Fruit fly (Drosophila melanogaster) whole organism, embryonic: ENCODE results near the gene CG13250.

Experiments used
- Atf6 ChIP-seq: fragments of 200-800 bp; sonication (Bioruptor generic); IDR thresholded peaks from 2 replicates; pipeline ENCODE4 v1.3.6; 2022; ENCODE audit warnings: missing biosample characterization, missing genetic modification characterization
- Blimp-1 ChIP-seq: fragments of 200-800 bp; sonication (Bioruptor generic); optimal IDR thresholded peaks from 3 replicates; lab custom pipeline; 2018; ENCODE audit warnings: missing biosample characterization, missing genetic modification characterization, mild to moderate bottlenecking, moderate library complexity, missing genetic modification reagents
- CG10267 ChIP-seq: fragments of 200-800 bp; sonication (Bioruptor generic); optimal IDR thresholded peaks from 2 replicates; lab custom pipeline; 2018; ENCODE audit warnings: missing biosample characterization, mild to moderate bottlenecking, missing genetic modification characterization, moderate library complexity
- CG10979 ChIP-seq: fragments of 200-800 bp; sonication (Bioruptor generic); optimal IDR thresholded peaks from 2 replicates; lab custom pipeline; 2018; ENCODE audit warnings: missing biosample characterization, mild to moderate bottlenecking, missing genetic modification characterization, moderate library complexity
- CG11093 ChIP-seq: fragments of 200-800 bp; sonication (Bioruptor generic); IDR thresholded peaks from 3 replicates; pipeline ENCODE4 v1.3.6; 2022; ENCODE audit warnings: missing biosample characterization, missing genetic modification characterization
- CG11456 ChIP-seq: fragments of 200-800 bp; sonication (Bioruptor generic); IDR thresholded peaks from 3 replicates; pipeline ENCODE4 v1.3.6; 2022; ENCODE audit warnings: missing biosample characterization, missing genetic modification characterization
- CG12391 ChIP-seq: fragments of 200-800 bp; sonication (Bioruptor generic); optimal IDR thresholded peaks from 3 replicates; lab custom pipeline; 2018; ENCODE audit warnings: missing biosample characterization, mild to moderate bottlenecking, missing genetic modification characterization, moderate library complexity
- CG12769 ChIP-seq: fragments of 200-800 bp; sonication (Bioruptor generic); optimal IDR thresholded peaks from 2 replicates; lab custom pipeline; 2019; ENCODE audit warnings: missing biosample characterization, mild to moderate bottlenecking, missing genetic modification characterization, moderate library complexity
- CG14050 ChIP-seq: fragments of 200-800 bp; sonication (Bioruptor generic); IDR thresholded peaks from 3 replicates; pipeline ENCODE4 v1.3.6; 2022; ENCODE audit warnings: missing biosample characterization, missing genetic modification characterization
- CG15073 ChIP-seq: fragments of 200-800 bp; sonication (Bioruptor generic); optimal IDR thresholded peaks from 2 replicates; lab custom pipeline; 2016; ENCODE audit warnings: missing biosample characterization, missing genetic modification characterization
- CG1603 ChIP-seq: fragments of 200-800 bp; sonication (Bioruptor generic); optimal IDR thresholded peaks from 2 replicates; lab custom pipeline; 2019; ENCODE audit warnings: missing biosample characterization, mild to moderate bottlenecking, missing genetic modification characterization, moderate library complexity
- CG18619 ChIP-seq: fragments of 200-800 bp; sonication (Bioruptor generic); optimal IDR thresholded peaks from 3 replicates; lab custom pipeline; 2017; ENCODE audit warnings: missing biosample characterization, mild to moderate bottlenecking, missing genetic modification characterization
- CG2712 ChIP-seq: fragments of 200-800 bp; optimal IDR thresholded peaks from 3 replicates; lab custom pipeline; 2019; ENCODE audit warnings: missing biosample characterization, mild to moderate bottlenecking, missing genetic modification characterization, moderate library complexity
- CG31388 ChIP-seq: fragments of 200-800 bp; sonication (Bioruptor generic); optimal IDR thresholded peaks from 2 replicates; lab custom pipeline; 2016; ENCODE audit warnings: missing biosample characterization, missing genetic modification characterization
- CG6272 ChIP-seq: fragments of 200-800 bp; sonication (Bioruptor generic); IDR thresholded peaks from 2 replicates; pipeline ENCODE4 v1.3.6; 2022; ENCODE audit warnings: missing biosample characterization, missing genetic modification characterization
- CG6654 ChIP-seq: fragments of 200-800 bp; sonication (Bioruptor generic); optimal IDR thresholded peaks from 2 replicates; lab custom pipeline; 2017; ENCODE audit warnings: missing biosample characterization, mild to moderate bottlenecking, missing genetic modification characterization
- CG7271 ChIP-seq: fragments of 200-800 bp; sonication (Bioruptor generic); optimal IDR thresholded peaks from 2 replicates; lab custom pipeline; 2018; ENCODE audit warnings: missing biosample characterization, mild to moderate bottlenecking, missing genetic modification characterization, moderate library complexity
- CG8388 ChIP-seq: fragments of 200-800 bp; sonication (Bioruptor generic); optimal IDR thresholded peaks from 2 replicates; lab custom pipeline; 2019; ENCODE audit warnings: missing biosample characterization, mild to moderate bottlenecking, missing genetic modification characterization, moderate library complexity
- Camta ChIP-seq: fragments of 200-800 bp; sonication (Bioruptor generic); optimal IDR thresholded peaks from 2 replicates; lab custom pipeline; 2016; ENCODE audit warnings: missing biosample characterization, missing genetic modification characterization
- CkIIα-i1 ChIP-seq: fragments of 200-800 bp; sonication (Bioruptor generic); IDR thresholded peaks from 2 replicates; pipeline ENCODE4 v1.3.6; 2022; ENCODE audit warnings: missing biosample characterization, missing genetic modification characterization
- CoRest ChIP-seq: fragments of 200-800 bp; sonication (Bioruptor generic); optimal IDR thresholded peaks from 3 replicates; lab custom pipeline; 2018; ENCODE audit warnings: missing biosample characterization, mild to moderate bottlenecking, missing genetic modification characterization, moderate library complexity
- D19A ChIP-seq: fragments of 200-800 bp; optimal IDR thresholded peaks from 3 replicates; lab custom pipeline; 2019; ENCODE audit warnings: missing biosample characterization, mild to moderate bottlenecking, missing genetic modification characterization, moderate library complexity
- Doc2 ChIP-seq: fragments of 200-800 bp; sonication (Bioruptor generic); IDR thresholded peaks from 2 replicates; pipeline ENCODE4 v1.3.6; 2022; ENCODE audit warnings: missing biosample characterization, missing genetic modification characterization
- E2f1 ChIP-seq: fragments of 200-800 bp; sonication (Bioruptor generic); IDR thresholded peaks from 2 replicates; pipeline ENCODE4 v1.3.6; 2022; ENCODE audit warnings: missing biosample characterization, missing genetic modification characterization
- Ets65A ChIP-seq: fragments of 200-800 bp; sonication (Bioruptor generic); peaks from one replicate; lab custom pipeline; 2016; ENCODE audit warnings: missing biosample characterization, missing genetic modification characterization
- HmgD ChIP-seq: fragments of 200-800 bp; sonication (Bioruptor generic); optimal IDR thresholded peaks from 3 replicates; lab custom pipeline; 2016; ENCODE audit warnings: missing biosample characterization, missing genetic modification characterization
- MESR4 ChIP-seq: fragments of 200-800 bp; sonication (Bioruptor generic); optimal IDR thresholded peaks from 2 replicates; lab custom pipeline; 2018; ENCODE audit warnings: missing biosample characterization, mild to moderate bottlenecking, missing genetic modification characterization, moderate library complexity
- Neu2 ChIP-seq: fragments of 200-800 bp; sonication (Bioruptor generic); optimal IDR thresholded peaks from 3 replicates; lab custom pipeline; 2016; ENCODE audit warnings: missing biosample characterization, missing genetic modification characterization, borderline replicate concordance
- Oli ChIP-seq: fragments of 200-800 bp; sonication (Bioruptor generic); optimal IDR thresholded peaks from 2 replicates; lab custom pipeline; 2018; ENCODE audit warnings: missing biosample characterization, mild to moderate bottlenecking, missing genetic modification characterization, moderate library complexity
- Ravus ChIP-seq: fragments of 200-800 bp; sonication (Bioruptor generic); IDR thresholded peaks from 2 replicates; pipeline ENCODE4 v1.3.6; 2022; ENCODE audit warnings: missing biosample characterization, missing genetic modification characterization
- Scr ChIP-seq: fragments of 200-800 bp; sonication (Bioruptor generic); IDR thresholded peaks from 2 replicates; pipeline ENCODE4 v1.3.6; 2022; ENCODE audit warnings: missing biosample characterization, missing genetic modification characterization; ENCODE audit not compliant: partially characterized antibody
- Six4 ChIP-seq: fragments of 200-800 bp; sonication (Bioruptor generic); optimal IDR thresholded peaks from 2 replicates; lab custom pipeline; 2016; ENCODE audit warnings: missing biosample characterization, missing genetic modification characterization
- Usf ChIP-seq: fragments of 200-800 bp; sonication (Bioruptor generic); optimal IDR thresholded peaks from 2 replicates; lab custom pipeline; 2017; ENCODE audit warnings: missing genotype, missing biosample characterization, missing genetic modification characterization
- ara ChIP-seq: fragments of 200-800 bp; sonication (Bioruptor generic); IDR thresholded peaks from 2 replicates; pipeline ENCODE4 v1.3.6; 2022; ENCODE audit warnings: missing biosample characterization, missing genetic modification characterization
- bcd ChIP-seq: fragments of 200-800 bp; sonication (Bioruptor generic); optimal IDR thresholded peaks from 2 replicates; lab custom pipeline; 2017; ENCODE audit warnings: missing biosample characterization, mild to moderate bottlenecking, missing genetic modification characterization
- bowl ChIP-seq: fragments of 200-800 bp; sonication (Bioruptor generic); IDR thresholded peaks from 2 replicates; pipeline ENCODE4 v1.3.6; 2022; ENCODE audit warnings: missing biosample characterization, missing genetic modification characterization
- chn ChIP-seq: fragments of 200-800 bp; sonication (Bioruptor generic); optimal IDR thresholded peaks from 2 replicates; lab custom pipeline; 2016; ENCODE audit warnings: missing biosample characterization, missing genetic modification characterization
- dimm ChIP-seq: fragments of 200-800 bp; sonication (Bioruptor generic); IDR thresholded peaks from 2 replicates; pipeline ENCODE4 v1.3.6; 2022; ENCODE audit warnings: missing biosample characterization, missing genetic modification characterization
- dmrt11E ChIP-seq: fragments of 200-800 bp; sonication (Bioruptor generic); optimal IDR thresholded peaks from 3 replicates; lab custom pipeline; 2018; ENCODE audit warnings: missing biosample characterization, mild to moderate bottlenecking, missing genetic modification characterization, moderate library complexity
- dmrt99B ChIP-seq: fragments of 200-800 bp; sonication (Bioruptor generic); optimal IDR thresholded peaks from 2 replicates; lab custom pipeline; 2018; ENCODE audit warnings: missing biosample characterization, mild to moderate bottlenecking, missing genetic modification characterization, moderate library complexity
- gsb-n ChIP-seq: fragments of 200-800 bp; sonication (Bioruptor generic); optimal IDR thresholded peaks from 3 replicates; lab custom pipeline; 2018; ENCODE audit warnings: missing biosample characterization, mild to moderate bottlenecking, missing genetic modification characterization
- hb ChIP-seq: fragments of 200-800 bp; sonication (Bioruptor generic); IDR thresholded peaks from 3 replicates; pipeline ENCODE4 v1.3.6; 2022; ENCODE audit warnings: missing biosample characterization, missing genetic modification characterization; ENCODE audit not compliant: partially characterized antibody
- maf-S ChIP-seq: fragments of 200-800 bp; sonication (Bioruptor generic); optimal IDR thresholded peaks from 2 replicates; lab custom pipeline; 2016; ENCODE audit warnings: missing biosample characterization, missing genetic modification characterization
- mld ChIP-seq: fragments of 200-800 bp; sonication (Bioruptor generic); IDR thresholded peaks from 3 replicates; pipeline ENCODE4 v1.3.6; 2022; ENCODE audit warnings: missing biosample characterization, missing genetic modification characterization; ENCODE audit not compliant: partially characterized antibody
- pros ChIP-seq: fragments of 200-800 bp; sonication (Bioruptor generic); optimal IDR thresholded peaks from 3 replicates; lab custom pipeline; 2019; ENCODE audit warnings: missing biosample characterization, mild to moderate bottlenecking, missing genetic modification characterization, moderate library complexity
- row ChIP-seq: fragments of 200-800 bp; sonication (Bioruptor generic); IDR thresholded peaks from 3 replicates; pipeline ENCODE4 v1.3.6; 2022; ENCODE audit warnings: missing biosample characterization, missing genetic modification characterization
- sr ChIP-seq: fragments of 200-800 bp; sonication (Bioruptor generic); IDR thresholded peaks from 3 replicates; pipeline ENCODE4 v1.3.6; 2022; ENCODE audit warnings: missing biosample characterization, missing genetic modification characterization
- unc-4 ChIP-seq: fragments of 200-800 bp; sonication (Bioruptor generic); IDR thresholded peaks from 2 replicates; pipeline ENCODE4 v1.3.6; 2022; ENCODE audit warnings: missing biosample characterization, missing genetic modification characterization; ENCODE audit not compliant: partially characterized antibody
- wek ChIP-seq: fragments of 200-800 bp; sonication (Bioruptor generic); optimal IDR thresholded peaks from 3 replicates; lab custom pipeline; 2018; ENCODE audit warnings: missing biosample characterization, mild to moderate bottlenecking, missing genetic modification characterization, moderate library complexity
- zen ChIP-seq: fragments of 200-800 bp; sonication (Bioruptor generic); optimal IDR thresholded peaks from 3 replicates; lab custom pipeline; 2018; ENCODE audit warnings: missing biosample characterization, mild to moderate bottlenecking, missing genetic modification characterization, moderate library complexity
- zfh1 ChIP-seq: fragments of 200-800 bp; sonication (Bioruptor generic); IDR thresholded peaks from 3 replicates; pipeline ENCODE4 v1.3.6; 2022; ENCODE audit warnings: missing biosample characterization, missing genetic modification characterization

CG13250 gene

dm6 chr3L:20551862-20552261, 18.4 kb downstream of the CG13250 start (continued):
- TF ChIP-seq MESR4 (GFP tag; lab: Kevin White, UChicago) (no peak), D19A (no peak), Oli (tag; lab: Kevin White, UChicago) (peak; percentile 9), CG2712 (tag; lab: Kevin White, UChicago) (peak; percentile 48), CG10267 (tag; lab: Kevin White, UChicago) (peak; percentile 3), CG15073 (GFP tag; lab: Kevin White, UChicago) (no peak), CG8388 (GFP tag; lab: Kevin White, UChicago) (no peak), Blimp-1 (GFP tag; lab: Kevin White, UChicago) (peak; percentile 56), CG31388 (GFP tag; lab: Kevin White, UChicago) (no peak), Ets65A (GFP tag; lab: Kevin White, UChicago) (peak; percentile 95), Usf (no peak), dmrt99B (tag; lab: Kevin White, UChicago) (no peak), E2f1 (GFP tag; lab: Robert Waterston, UW) (no peak), HmgD (GFP tag; lab: Kevin White, UChicago) (no peak), CG10979 (tag; lab: Kevin White, UChicago) (peak; percentile 39), CG12769 (tag; lab: Kevin White, UChicago) (no peak), bowl (no peak), Six4 (no peak), unc-4 (GFP tag; lab: Robert Waterston, UW) (no peak), mld (no peak), hb (GFP tag; lab: Robert Waterston, UW) (no peak), CG6654 (GFP tag; lab: Kevin White, UChicago) (no peak), CG7271 (tag; lab: Kevin White, UChicago) (no peak), maf-S (GFP tag; lab: Kevin White, UChicago) (no peak), Doc2 (GFP tag; lab: Robert Waterston, UW) (no peak), gsb-n (tag; lab: Kevin White, UChicago) (no peak), pros (GFP tag; lab: Kevin White, UChicago) (no peak), Atf6 (GFP tag; lab: Robert Waterston, UW) (no peak), dmrt11E (tag; lab: Kevin White, UChicago) (peak; percentile 33), Camta (GFP tag; lab: Kevin White, UChicago) (no peak), CkIIα-i1 (GFP tag; lab: Robert Waterston, UW) (no peak), CG14050 (GFP tag; lab: Robert Waterston, UW) (no peak), ara (GFP tag; lab: Robert Waterston, UW) (peak; percentile 38; the same call in 1 of the 2 replicates), Scr (no peak), CG12391 (tag; lab: Kevin White, UChicago) (peak; percentile 2), CG11093 (GFP tag; lab: Robert Waterston, UW) (no peak), CG1603 (tag; lab: Kevin White, UChicago) (peak; percentile 31), Neu2 (GFP tag; lab: Kevin White, UChicago) (no peak), chn (GFP tag; lab: Kevin White, UChicago) (peak; percentile 5), CoRest (tag; lab: Kevin White, UChicago) (no peak), row (GFP tag; lab: Robert Waterston, UW) (peak; percentile 29; the same call in 1 of the 3 replicates), Ravus (GFP tag; lab: Robert Waterston, UW) (no peak), CG18619 (GFP tag; lab: Kevin White, UChicago) (no peak), zen (no peak), CG11456 (GFP tag; lab: Robert Waterston, UW) (no peak), dimm (GFP tag; lab: Robert Waterston, UW) (no peak), wek (GFP tag; lab: Kevin White, UChicago) (no peak), sr (no peak), CG6272 (no peak), bcd (GFP tag; lab: Kevin White, UChicago) (no peak), zfh1 (GFP tag; lab: Robert Waterston, UW) (peak; percentile 9; the same call in 1 of the 3 replicates)
